Worm (Caenorhabditis elegans) whole organism, L1 larva: Measurements from ENCODE around the gene ZK105.3.
A peak's percentile ranks its signal among the peaks of the same experiment; 100 is the strongest.

Experiments
- C04F5.9 ChIP-seq: sonication (generic microtip); optimal IDR thresholded peaks from 2 replicates; lab custom pipeline; 2016; ENCODE audit warnings: missing genetic modification characterization, missing compliant biosample characterization
- F16B12.6 ChIP-seq: fragments of 150-350 bp; optimal IDR thresholded peaks from 2 replicates; lab custom pipeline; 2014; ENCODE audit warnings: missing biosample characterization, missing genetic modification characterization
- Y116A8C.19 ChIP-seq: sonication (generic microtip); optimal IDR thresholded peaks from 2 replicates; lab custom pipeline; 2016; ENCODE audit warnings: missing compliant biosample characterization, missing genetic modification characterization, borderline replicate concordance
- alr-1 ChIP-seq: fragments of 200-800 bp; sonication (Bioruptor generic); optimal IDR thresholded peaks from 2 replicates; lab custom pipeline; 2018; ENCODE audit warnings: borderline replicate concordance, mild to moderate bottlenecking, missing genetic modification characterization, missing compliant biosample characterization
- aly-2 ChIP-seq: fragments of 150-350 bp; optimal IDR thresholded peaks from 2 replicates; lab custom pipeline; 2014; ENCODE audit warnings: missing biosample characterization, missing genetic modification characterization
- ceh-82 ChIP-seq, 3 experiments: fragments of 150-350 bp in 1 of 3; sonication (generic microtip) in 2 of 3; optimal IDR thresholded peaks; 2 replicates each; lab custom pipeline; 2014 to 2017; ENCODE audit warnings: missing biosample characterization in 3 of 3, missing genetic modification characterization in 3 of 3
- dpl-1 ChIP-seq, 3 experiments: fragments of 150-350 bp in 2 of 3; sonication (generic microtip) in 1 of 3; optimal IDR thresholded peaks; 2 replicates each; lab custom pipeline; 2014 to 2017; ENCODE audit warnings: missing biosample characterization in 3 of 3, missing genetic modification characterization in 3 of 3, missing genetic modification reagents in 3 of 3
- dsc-1 ChIP-seq: sonication (generic microtip); optimal IDR thresholded peaks from 2 replicates; lab custom pipeline; 2016; ENCODE audit warnings: mild to moderate bottlenecking, missing genetic modification characterization, missing compliant biosample characterization
- efl-1 ChIP-seq, 4 experiments: fragments of 150-350 bp; optimal IDR thresholded peaks in 3 of 4; peaks in 1 of 4; 1 replicate in 1 of 4; 2 replicates in 3 of 4; lab custom pipeline; 2014; ENCODE audit warnings: missing biosample characterization in 2 of 4, missing genetic modification characterization in 2 of 4, missing genetic modification reagents in 2 of 4
- efl-3 ChIP-seq: fragments of 200-800 bp; sonication (Bioruptor generic); optimal IDR thresholded peaks from 2 replicates; lab custom pipeline; 2018; ENCODE audit warnings: mild to moderate bottlenecking, missing genetic modification characterization, missing compliant biosample characterization
- egl-27 ChIP-seq, 2 experiments: fragments of 150-350 bp in 1 of 2; sonication (generic microtip); optimal IDR thresholded peaks; 3 replicates each; lab custom pipeline; 2017 to 2018; ENCODE audit warnings: missing biosample characterization in 2 of 2, missing genetic modification characterization in 2 of 2, missing genetic modification reagents in 2 of 2
- elt-2 ChIP-seq: sonication (generic microtip); optimal IDR thresholded peaks from 2 replicates; lab custom pipeline; 2016; ENCODE audit warnings: missing genetic modification characterization, mild to moderate bottlenecking, inconsistent platforms, missing compliant biosample characterization, missing genetic modification reagents
- elt-3 ChIP-seq, 6 experiments: fragments of 150-350 bp in 1 of 6; sonication (generic microtip); optimal IDR thresholded peaks; 2 replicates each; lab custom pipeline; 2017 to 2018; ENCODE audit warnings: missing biosample characterization in 6 of 6, missing genetic modification characterization in 6 of 6, inconsistent platforms in 1 of 6
- ets-5 ChIP-seq: fragments of 200-800 bp; sonication (Bioruptor generic); IDR thresholded peaks from 2 replicates; pipeline ENCODE4 v1.3.6; 2022; ENCODE audit warnings: missing genetic modification characterization, missing compliant biosample characterization
- fkh-10 ChIP-seq: sonication (generic microtip); optimal IDR thresholded peaks from 2 replicates; lab custom pipeline; 2017; ENCODE audit warnings: missing biosample characterization, missing genetic modification reagents, missing genetic modification characterization
- fkh-4 ChIP-seq: sonication (generic microtip); optimal IDR thresholded peaks from 2 replicates; lab custom pipeline; 2016; ENCODE audit warnings: missing compliant biosample characterization, missing genetic modification characterization, borderline replicate concordance
- fkh-8 ChIP-seq: sonication (generic microtip); optimal IDR thresholded peaks from 2 replicates; lab custom pipeline; 2016; ENCODE audit warnings: mild to moderate bottlenecking, missing genetic modification characterization, missing compliant biosample characterization
- fos-1 ChIP-seq: fragments of 150-350 bp; optimal IDR thresholded peaks from 2 replicates; lab custom pipeline; 2014; ENCODE audit warnings: missing biosample characterization, missing genetic modification characterization
- irx-1 ChIP-seq: sonication (generic microtip); optimal IDR thresholded peaks from 2 replicates; lab custom pipeline; 2016; ENCODE audit warnings: missing genetic modification characterization, missing compliant biosample characterization
- isw-1 ChIP-seq: fragments of 200-800 bp; sonication (Bioruptor generic); IDR thresholded peaks from 2 replicates; pipeline ENCODE4 v1.3.6; 2022; ENCODE audit warnings: missing genetic modification characterization, missing compliant biosample characterization
- jun-1 ChIP-seq: fragments of 150-350 bp; optimal IDR thresholded peaks from 2 replicates; lab custom pipeline; 2014; ENCODE audit warnings: missing biosample characterization, missing genetic modification reagents, missing genetic modification characterization
- lin-14 ChIP-seq: fragments of 200-800 bp; sonication (Bioruptor generic); optimal IDR thresholded peaks from 2 replicates; lab custom pipeline; 2018; ENCODE audit warnings: mild to moderate bottlenecking, missing genetic modification characterization, moderate library complexity, missing compliant biosample characterization
- lin-15B ChIP-seq: fragments of 150-350 bp; sonication (generic microtip); optimal IDR thresholded peaks from 3 replicates; lab custom pipeline; 2014; ENCODE audit warnings: missing biosample characterization, missing genetic modification characterization
- lin-35 ChIP-seq, 2 experiments: fragments of 150-350 bp; optimal IDR thresholded peaks; 2 replicates each; lab custom pipeline; 2014; ENCODE audit warnings: missing biosample characterization in 2 of 2, missing genetic modification characterization in 2 of 2, missing genetic modification reagents in 2 of 2
- lin-39 ChIP-seq: fragments of 150-350 bp; optimal IDR thresholded peaks from 2 replicates; lab custom pipeline; 2014; ENCODE audit warnings: missing biosample characterization, missing genetic modification reagents, missing genetic modification characterization
- lsy-2 ChIP-seq, 2 experiments: fragments of 150-350 bp; optimal IDR thresholded peaks; 2 replicates each; lab custom pipeline; 2014; ENCODE audit warnings: missing biosample characterization in 2 of 2, missing genetic modification characterization in 2 of 2
- mab-9 ChIP-seq: fragments of 200-800 bp; sonication (Bioruptor generic); IDR thresholded peaks from 2 replicates; pipeline ENCODE4 v1.3.6; 2022; ENCODE audit warnings: missing genetic modification reagents, missing genetic modification characterization, missing compliant biosample characterization
- mef-2 ChIP-seq: fragments of 150-350 bp; optimal IDR thresholded peaks from 2 replicates; lab custom pipeline; 2014; ENCODE audit warnings: missing biosample characterization, missing genetic modification characterization
- nhr-20 ChIP-seq: sonication (generic microtip); optimal IDR thresholded peaks from 2 replicates; lab custom pipeline; 2016; ENCODE audit warnings: mild to moderate bottlenecking, missing genetic modification characterization, missing compliant biosample characterization
- nhr-28 ChIP-seq: fragments of 150-350 bp; optimal IDR thresholded peaks from 2 replicates; lab custom pipeline; 2014; ENCODE audit warnings: missing biosample characterization, missing genetic modification characterization
- nhr-47 ChIP-seq: sonication (generic microtip); optimal IDR thresholded peaks from 2 replicates; lab custom pipeline; 2016; ENCODE audit warnings: mild to moderate bottlenecking, missing genetic modification characterization, moderate library complexity, missing compliant biosample characterization
- nhr-71 ChIP-seq: sonication (generic microtip); optimal IDR thresholded peaks from 2 replicates; lab custom pipeline; 2016; ENCODE audit warnings: mild to moderate bottlenecking, missing genetic modification characterization, moderate library complexity, missing compliant biosample characterization
- nhr-84 ChIP-seq: sonication (generic microtip); optimal IDR thresholded peaks from 2 replicates; lab custom pipeline; 2017; ENCODE audit warnings: missing biosample characterization, missing genetic modification characterization
- pag-3 ChIP-seq: sonication (generic microtip); optimal IDR thresholded peaks from 2 replicates; lab custom pipeline; 2017; ENCODE audit warnings: missing genetic modification characterization, mild to moderate bottlenecking, missing compliant biosample characterization, antibody characterized with exemption, borderline replicate concordance; ENCODE audit not compliant: insufficient read depth
- rnt-1 ChIP-seq: sonication (generic microtip); optimal IDR thresholded peaks from 2 replicates; lab custom pipeline; 2016; ENCODE audit warnings: mild to moderate bottlenecking, missing genetic modification characterization, moderate library complexity, missing compliant biosample characterization
- skn-1 ChIP-seq: fragments of 150-350 bp; optimal IDR thresholded peaks from 2 replicates; lab custom pipeline; 2014; ENCODE audit warnings: missing biosample characterization, missing genetic modification characterization
- sptf-1 ChIP-seq: fragments of 150-350 bp; optimal IDR thresholded peaks from 2 replicates; lab custom pipeline; 2014; ENCODE audit warnings: missing biosample characterization, missing genetic modification characterization
- sup-37 ChIP-seq: fragments of 200-800 bp; sonication (Bioruptor generic); optimal IDR thresholded peaks from 2 replicates; lab custom pipeline; 2018; ENCODE audit warnings: mild to moderate bottlenecking, missing genetic modification characterization, missing compliant biosample characterization
- tbx-2 ChIP-seq: sonication (generic microtip); optimal IDR thresholded peaks from 2 replicates; lab custom pipeline; 2016; ENCODE audit warnings: missing genetic modification characterization, missing compliant biosample characterization
- tlp-1 ChIP-seq: fragments of 150-350 bp; optimal IDR thresholded peaks from 2 replicates; lab custom pipeline; 2014; ENCODE audit warnings: missing biosample characterization, missing genetic modification characterization
- unc-30 ChIP-seq: sonication (generic microtip); optimal IDR thresholded peaks from 2 replicates; lab custom pipeline; 2017; ENCODE audit warnings: missing biosample characterization, missing genetic modification characterization
- unc-62 ChIP-seq: fragments of 150-350 bp; optimal IDR thresholded peaks from 2 replicates; lab custom pipeline; 2014; ENCODE audit warnings: missing biosample characterization, missing genetic modification reagents, missing genetic modification characterization
- zag-1 ChIP-seq: fragments of 150-350 bp; optimal IDR thresholded peaks from 2 replicates; lab custom pipeline; 2014; ENCODE audit warnings: missing biosample characterization, missing genetic modification characterization
- zip-4 ChIP-seq: fragments of 200-800 bp; sonication (Bioruptor generic); optimal IDR thresholded peaks from 2 replicates; lab custom pipeline; 2018; ENCODE audit warnings: mild to moderate bottlenecking, missing genetic modification characterization, moderate library complexity, missing compliant biosample characterization
- ztf-11 ChIP-seq, 2 experiments: sonication (generic microtip); optimal IDR thresholded peaks; 2 replicates each; lab custom pipeline; 2016 to 2017; ENCODE audit warnings: missing genetic modification characterization in 2 of 2, missing biosample characterization in 1 of 2, missing compliant biosample characterization in 1 of 2

ZK105.3 gene

DNA sequence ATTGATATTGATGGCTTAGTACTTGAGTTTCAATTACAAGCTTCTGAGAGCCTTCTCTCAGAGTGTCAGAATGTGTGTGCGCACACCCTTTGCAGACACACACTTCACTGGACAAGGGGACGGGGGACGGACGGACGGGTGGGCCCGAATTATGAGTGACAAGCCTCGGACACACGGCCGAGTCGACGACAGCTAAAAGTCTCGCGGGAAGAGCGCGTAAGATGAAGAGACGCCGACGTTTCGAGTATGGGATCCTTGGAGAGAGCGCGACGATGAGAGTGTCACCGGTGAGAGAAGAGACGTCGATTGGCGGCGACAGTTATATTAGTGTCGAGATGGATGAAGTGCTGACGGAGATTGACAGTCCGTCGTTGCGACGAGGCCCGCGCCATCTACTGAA lies 49.0 kb downstream of the ZK105.3 start:
- TF ChIP-seq unc-30 (tag; lab: Kevin White, UChicago), result no peak
- TF ChIP-seq lin-14 (GFP tag; lab: Kevin White, UChicago), result peak; percentile 63
- TF ChIP-seq tbx-2 (tag; lab: Kevin White, UChicago), result no peak
- no peak for TF ChIP-seq elt-2 (tag; lab: Kevin White, UChicago)
- no peak for TF ChIP-seq egl-27 (tag; optimal IDR thresholded peaks at IDR 0.05; lab: Kevin White, UChicago)
- no peak for TF ChIP-seq irx-1 (tag; lab: Kevin White, UChicago)
- no peak for TF ChIP-seq mef-2 (tag; lab: Kevin White, UChicago)
- no peak for TF ChIP-seq lin-39
- TF ChIP-seq elt-3 (tag; optimal IDR thresholded peaks at IDR 0.05; lab: Kevin White, UChicago), result no peak
- no peak for TF ChIP-seq Y116A8C.19 (tag; lab: Kevin White, UChicago)
- TF ChIP-seq dsc-1, result peak; percentile 10
- no peak for TF ChIP-seq zip-4 (GFP tag; lab: Kevin White, UChicago)
- no peak for TF ChIP-seq zag-1 (tag; lab: Kevin White, UChicago)
- TF ChIP-seq efl-1 (optimal IDR thresholded peaks at IDR 0.05; lab: Kevin White, UChicago), result peak in 1 of 2 experiments; percentile 23
- no peak for TF ChIP-seq efl-1 (GFP tag; optimal IDR thresholded peaks at IDR 0.05 in 1 of 2; lab: Kevin White, UChicago)
- TF ChIP-seq mab-9 (GFP tag; lab: Robert Waterston, UW), result no peak
- no peak for TF ChIP-seq dpl-1 (GFP tag; optimal IDR thresholded peaks at IDR 0.05; lab: Kevin White, UChicago)
- peak in 1 of 2 experiments; percentile 11 for TF ChIP-seq ztf-11 (tag; optimal IDR thresholded peaks at IDR 0.05; lab: Kevin White, UChicago)
- TF ChIP-seq lsy-2 (tag; optimal IDR thresholded peaks at IDR 0.05; lab: Kevin White, UChicago), result no peak
- TF ChIP-seq efl-3 (GFP tag; lab: Kevin White, UChicago), result no peak
- peak; percentile 39 for TF ChIP-seq unc-62 (GFP tag; lab: Kevin White, UChicago)
- no peak for TF ChIP-seq nhr-84 (tag; lab: Kevin White, UChicago)
- peak; percentile 12 for TF ChIP-seq nhr-71 (tag; lab: Kevin White, UChicago)
- no peak for TF ChIP-seq ceh-82 (tag; optimal IDR thresholded peaks at IDR 0.05; lab: Kevin White, UChicago)
- TF ChIP-seq skn-1 (tag; lab: Kevin White, UChicago), result no peak
- TF ChIP-seq nhr-47 (tag; lab: Kevin White, UChicago), result peak; percentile 19
- no peak for TF ChIP-seq nhr-28

- TF ChIP-seq ceh-82 (tag; optimal IDR thresholded peaks at IDR 0.05; lab: Kevin White, UChicago) (no peak), ets-5 (GFP tag; lab: Robert Waterston, UW) (no peak), mef-2 (tag; lab: Kevin White, UChicago) (no peak), alr-1 (tag; lab: Kevin White, UChicago) (no peak)
Observed at ce11 chrV:7747132-7747531, 50.2 kb downstream of the ZK105.3 start.

- TF ChIP-seq dsc-1 (no peak), rnt-1 (no peak), zag-1 (tag; lab: Kevin White, UChicago) (no peak), unc-30 (tag; lab: Kevin White, UChicago) (no peak), fos-1 (tag; lab: Kevin White, UChicago) (no peak), fkh-4 (no peak), fkh-10 (no peak), fkh-8 (no peak), mab-9 (GFP tag; lab: Robert Waterston, UW) (no peak), aly-2 (tag; lab: Kevin White, UChicago) (no peak)
- TF ChIP-seq, all 84 proteins: peak for 0
Observed at ce11 chrV:7747987-7748607, 51.2 kb downstream of the ZK105.3 start.

- no peak for TF ChIP-seq elt-2 (tag; lab: Kevin White, UChicago)
- no peak for TF ChIP-seq nhr-47 (tag; lab: Kevin White, UChicago)
- no peak for TF ChIP-seq tlp-1 (tag; lab: Kevin White, UChicago)
- TF ChIP-seq nhr-28, result no peak
- TF ChIP-seq C04F5.9 (tag; lab: Kevin White, UChicago), result no peak
- TF ChIP-seq jun-1, result no peak
- no peak for TF ChIP-seq lin-15B
- TF ChIP-seq Y116A8C.19 (tag; lab: Kevin White, UChicago), result no peak
- no peak for TF ChIP-seq fkh-4
- no peak for TF ChIP-seq isw-1 (GFP tag; lab: Robert Waterston, UW)
- no peak for TF ChIP-seq nhr-20 (tag; lab: Kevin White, UChicago)
- TF ChIP-seq F16B12.6 (tag; lab: Kevin White, UChicago), result no peak
- TF ChIP-seq lin-35 (GFP tag; optimal IDR thresholded peaks at IDR 0.05; lab: Kevin White, UChicago), result no peak
- no peak for TF ChIP-seq nhr-71 (tag; lab: Kevin White, UChicago)
- no peak for TF ChIP-seq sptf-1 (tag; lab: Kevin White, UChicago)
- TF ChIP-seq pag-3, result no peak
- no peak for TF ChIP-seq sup-37 (GFP tag; lab: Kevin White, UChicago)
Observed at ce11 chrV:7749708-7750107, 52.8 kb downstream of the ZK105.3 start.
